Worm (Caenorhabditis elegans): ENCODE results near the gene F37A4.2.

ce11 chrIII:6752612-6753011 is 30.4 kb downstream of the F37A4.2 start:
- no peak for TF ChIP-seq tbx-2 (tag; optimal IDR thresholded peaks at IDR 0.05)
- TF ChIP-seq pax-1 (tag; optimal IDR thresholded peaks at IDR 0.05): no peak
- no peak for TF ChIP-seq dve-1 (tag; optimal IDR thresholded peaks at IDR 0.05)
- TF ChIP-seq nfya-1 (tag; optimal IDR thresholded peaks at IDR 0.05): no peak
- no peak for TF ChIP-seq sox-2 (GFP tag; IDR thresholded peaks at IDR 0.05)
- TF ChIP-seq C38D4.7 (GFP tag; optimal IDR thresholded peaks at IDR 0.05): no peak
- no peak for TF ChIP-seq hlh-8 (tag; optimal IDR thresholded peaks at IDR 0.05)
- no peak for TF ChIP-seq F13H6.1 (tag; optimal IDR thresholded peaks at IDR 0.05)
- TF ChIP-seq ceh-2 (tag; optimal IDR thresholded peaks at IDR 0.05): no peak
- no peak for TF ChIP-seq Y22D7AL.16 (tag; optimal IDR thresholded peaks at IDR 0.05)
- no peak for TF ChIP-seq ceh-24 (tag; optimal IDR thresholded peaks at IDR 0.05)

Measured in whole organism, late embryonic.